Worm (Caenorhabditis elegans) whole organism, L1 larva: ENCODE data around the gene C53D6.10.

Source experiments
- C04F5.9 ChIP-seq: sonication (generic microtip); optimal IDR thresholded peaks from 2 replicates; lab custom pipeline; 2016; ENCODE audit warnings: missing genetic modification characterization, missing compliant biosample characterization
- C16A3.4 ChIP-seq: fragments of 150-350 bp; optimal IDR thresholded peaks from 2 replicates; lab custom pipeline; 2014; ENCODE audit warnings: missing biosample characterization, missing genetic modification characterization
- F16B12.6 ChIP-seq: fragments of 150-350 bp; optimal IDR thresholded peaks from 2 replicates; lab custom pipeline; 2014; ENCODE audit warnings: missing biosample characterization, missing genetic modification characterization
- aha-1 ChIP-seq: fragments of 150-350 bp; optimal IDR thresholded peaks from 2 replicates; lab custom pipeline; 2014; ENCODE audit warnings: missing biosample characterization, missing genetic modification characterization
- blmp-1 ChIP-seq: fragments of 150-350 bp; optimal IDR thresholded peaks from 2 replicates; lab custom pipeline; 2014; ENCODE audit warnings: missing biosample characterization, missing genetic modification characterization
- ceh-63 ChIP-seq: fragments of 200-800 bp; sonication (Bioruptor generic); optimal IDR thresholded peaks from 2 replicates; lab custom pipeline; 2018; ENCODE audit warnings: mild to moderate bottlenecking, missing genetic modification characterization, missing compliant biosample characterization
- ceh-8 ChIP-seq: fragments of 200-800 bp; sonication (Bioruptor generic); optimal IDR thresholded peaks from 2 replicates; lab custom pipeline; 2018; ENCODE audit warnings: mild to moderate bottlenecking, missing genetic modification characterization, moderate library complexity, missing compliant biosample characterization
- ceh-88 ChIP-seq: fragments of 200-800 bp; sonication (Bioruptor generic); IDR thresholded peaks from 2 replicates; pipeline ENCODE4 v1.3.6; 2022; ENCODE audit warnings: missing genetic modification characterization, missing compliant biosample characterization
- dpl-1 ChIP-seq, 3 experiments: fragments of 150-350 bp in 2 of 3; sonication (generic microtip) in 1 of 3; optimal IDR thresholded peaks; 2 replicates each; lab custom pipeline; 2014 to 2017; ENCODE audit warnings: missing biosample characterization in 3 of 3, missing genetic modification characterization in 3 of 3, missing genetic modification reagents in 3 of 3
- dsc-1 ChIP-seq: sonication (generic microtip); optimal IDR thresholded peaks from 2 replicates; lab custom pipeline; 2016; ENCODE audit warnings: mild to moderate bottlenecking, missing genetic modification characterization, missing compliant biosample characterization
- efl-1 ChIP-seq, 4 experiments: fragments of 150-350 bp; optimal IDR thresholded peaks in 3 of 4; peaks in 1 of 4; 1 replicate in 1 of 4; 2 replicates in 3 of 4; lab custom pipeline; 2014; ENCODE audit warnings: missing biosample characterization in 2 of 4, missing genetic modification characterization in 2 of 4, missing genetic modification reagents in 2 of 4
- egl-13 ChIP-seq: sonication (generic microtip); optimal IDR thresholded peaks from 2 replicates; lab custom pipeline; 2016; ENCODE audit warnings: missing genotype, missing genetic modification reagents, missing genetic modification characterization, missing compliant biosample characterization
- egl-27 ChIP-seq, 2 experiments: fragments of 150-350 bp in 1 of 2; sonication (generic microtip); optimal IDR thresholded peaks; 3 replicates each; lab custom pipeline; 2017 to 2018; ENCODE audit warnings: missing biosample characterization in 2 of 2, missing genetic modification characterization in 2 of 2, missing genetic modification reagents in 2 of 2
- grh-1 ChIP-seq: fragments of 200-800 bp; sonication (Bioruptor generic); IDR thresholded peaks from 2 replicates; pipeline ENCODE4 v1.3.6; 2022; ENCODE audit warnings: missing genetic modification reagents, missing genetic modification characterization, missing compliant biosample characterization
- lin-35 ChIP-seq, 2 experiments: fragments of 150-350 bp; optimal IDR thresholded peaks; 2 replicates each; lab custom pipeline; 2014; ENCODE audit warnings: missing biosample characterization in 2 of 2, missing genetic modification characterization in 2 of 2, missing genetic modification reagents in 2 of 2
- lsy-2 ChIP-seq, 2 experiments: fragments of 150-350 bp; optimal IDR thresholded peaks; 2 replicates each; lab custom pipeline; 2014; ENCODE audit warnings: missing biosample characterization in 2 of 2, missing genetic modification characterization in 2 of 2
- mdl-1 ChIP-seq, 2 experiments: fragments of 150-350 bp; optimal IDR thresholded peaks; 2 replicates each; lab custom pipeline; 2014 to 2017; ENCODE audit warnings: missing biosample characterization in 2 of 2, missing genetic modification characterization in 2 of 2, inconsistent platforms in 1 of 2
- mef-2 ChIP-seq: fragments of 150-350 bp; optimal IDR thresholded peaks from 2 replicates; lab custom pipeline; 2014; ENCODE audit warnings: missing biosample characterization, missing genetic modification characterization
- mep-1 ChIP-seq: fragments of 150-350 bp; optimal IDR thresholded peaks from 2 replicates; lab custom pipeline; 2014; ENCODE audit warnings: missing biosample characterization, missing genetic modification characterization
- nhr-12 ChIP-seq: sonication (generic microtip); optimal IDR thresholded peaks from 2 replicates; lab custom pipeline; 2017; ENCODE audit warnings: missing biosample characterization, missing genetic modification characterization
- nhr-19 ChIP-seq: fragments of 200-800 bp; sonication (Bioruptor generic); conservative IDR thresholded peaks from 2 replicates; pipeline ENCODE4 v1.3.6; 2022; ENCODE audit warnings: missing genetic modification characterization, missing compliant biosample characterization
- nhr-20 ChIP-seq: sonication (generic microtip); optimal IDR thresholded peaks from 2 replicates; lab custom pipeline; 2016; ENCODE audit warnings: mild to moderate bottlenecking, missing genetic modification characterization, missing compliant biosample characterization
- nhr-47 ChIP-seq: sonication (generic microtip); optimal IDR thresholded peaks from 2 replicates; lab custom pipeline; 2016; ENCODE audit warnings: mild to moderate bottlenecking, missing genetic modification characterization, moderate library complexity, missing compliant biosample characterization
- nhr-76 ChIP-seq: sonication (generic microtip); optimal IDR thresholded peaks from 2 replicates; lab custom pipeline; 2017; ENCODE audit warnings: missing biosample characterization, missing genetic modification characterization
- nhr-77 ChIP-seq: fragments of 150-350 bp; optimal IDR thresholded peaks from 2 replicates; lab custom pipeline; 2014; ENCODE audit warnings: missing biosample characterization, missing genetic modification characterization
- nhr-85 ChIP-seq: sonication (generic microtip); peaks from one replicate; lab custom pipeline; 2016; ENCODE audit warnings: missing genetic modification characterization, inconsistent platforms, missing compliant biosample characterization
- pqm-1 ChIP-seq: sonication (generic microtip); optimal IDR thresholded peaks from 3 replicates; lab custom pipeline; 2017; ENCODE audit warnings: missing biosample characterization, missing genetic modification characterization
- rnt-1 ChIP-seq: sonication (generic microtip); optimal IDR thresholded peaks from 2 replicates; lab custom pipeline; 2016; ENCODE audit warnings: mild to moderate bottlenecking, missing genetic modification characterization, moderate library complexity, missing compliant biosample characterization
- snu-23 ChIP-seq: sonication (generic microtip); optimal IDR thresholded peaks from 2 replicates; lab custom pipeline; 2016; ENCODE audit warnings: missing genetic modification characterization, missing compliant biosample characterization
- sox-4 ChIP-seq: sonication (generic microtip); optimal IDR thresholded peaks from 2 replicates; lab custom pipeline; 2016; ENCODE audit warnings: missing genetic modification characterization, missing compliant biosample characterization
- sptf-1 ChIP-seq: fragments of 150-350 bp; optimal IDR thresholded peaks from 2 replicates; lab custom pipeline; 2014; ENCODE audit warnings: missing biosample characterization, missing genetic modification characterization
- sup-37 ChIP-seq: fragments of 200-800 bp; sonication (Bioruptor generic); optimal IDR thresholded peaks from 2 replicates; lab custom pipeline; 2018; ENCODE audit warnings: mild to moderate bottlenecking, missing genetic modification characterization, missing compliant biosample characterization
- swsn-7 ChIP-seq: sonication (generic microtip); optimal IDR thresholded peaks from 2 replicates; lab custom pipeline; 2016; ENCODE audit warnings: missing genetic modification characterization, missing compliant biosample characterization
- unc-130 ChIP-seq: fragments of 150-350 bp; optimal IDR thresholded peaks from 2 replicates; lab custom pipeline; 2017; ENCODE audit warnings: missing biosample characterization, missing genetic modification characterization, inconsistent platforms
- unc-86 ChIP-seq: sonication (generic microtip); optimal IDR thresholded peaks from 2 replicates; lab custom pipeline; 2016; ENCODE audit warnings: missing genetic modification characterization, missing compliant biosample characterization
- xbp-1 ChIP-seq: sonication (generic microtip); optimal IDR thresholded peaks from 2 replicates; lab custom pipeline; 2016; ENCODE audit warnings: missing genetic modification characterization, missing compliant biosample characterization
- zag-1 ChIP-seq: fragments of 150-350 bp; optimal IDR thresholded peaks from 2 replicates; lab custom pipeline; 2014; ENCODE audit warnings: missing biosample characterization, missing genetic modification characterization

C53D6.10 gene

ce11 chrIV:9040393-9040792, 6.2 kb upstream of the C53D6.10 start, which contains the start of gene Y73F4A.3:
Y73F4A.3 (minus strand) TSS chrIV:9040493.
- TF ChIP-seq ceh-88 (GFP tag; lab: Robert Waterston, UW) = no peak
- no peak for TF ChIP-seq unc-130
- no peak for TF ChIP-seq C16A3.4 (tag; lab: Kevin White, UChicago)
- no peak for TF ChIP-seq snu-23 (GFP tag; lab: Kevin White, UChicago)
- TF ChIP-seq nhr-20 (tag; lab: Kevin White, UChicago) = no peak
- no peak for TF ChIP-seq sox-4 (tag; lab: Kevin White, UChicago)
- TF ChIP-seq ceh-63 (GFP tag; lab: Kevin White, UChicago) = no peak
- no peak for TF ChIP-seq aha-1 (tag; lab: Kevin White, UChicago)
- TF ChIP-seq zag-1 = no peak
- TF ChIP-seq swsn-7 (tag; lab: Kevin White, UChicago) = no peak
- no peak for TF ChIP-seq C04F5.9
- no peak for TF ChIP-seq nhr-76 (tag; lab: Kevin White, UChicago)
- TF ChIP-seq sptf-1 (tag; lab: Kevin White, UChicago) = no peak
- TF ChIP-seq nhr-19 (GFP tag; lab: Robert Waterston, UW) = no peak

- no peak for TF ChIP-seq nhr-85 (tag; lab: Kevin White, UChicago)
- TF ChIP-seq mef-2 (tag; lab: Kevin White, UChicago) = no peak
- no peak for TF ChIP-seq unc-86 (tag; lab: Kevin White, UChicago)
- TF ChIP-seq dpl-1 (GFP tag; optimal IDR thresholded peaks at IDR 0.05; lab: Kevin White, UChicago) = no peak
- no peak for TF ChIP-seq xbp-1 (tag; lab: Kevin White, UChicago)
- TF ChIP-seq dsc-1 (tag; lab: Kevin White, UChicago) = no peak
- TF ChIP-seq sup-37 (GFP tag; lab: Kevin White, UChicago) = no peak
- no peak for TF ChIP-seq grh-1 (GFP tag; lab: Robert Waterston, UW)
- TF ChIP-seq C16A3.4 (tag; lab: Kevin White, UChicago) = no peak
- TF ChIP-seq lin-35 (GFP tag; optimal IDR thresholded peaks at IDR 0.05; lab: Kevin White, UChicago) = no peak
- no peak for TF ChIP-seq lsy-2 (tag; optimal IDR thresholded peaks at IDR 0.05; lab: Kevin White, UChicago)
- no peak for TF ChIP-seq sox-4 (tag; lab: Kevin White, UChicago)
- TF ChIP-seq zag-1 = no peak
- no peak for TF ChIP-seq egl-27 (tag; optimal IDR thresholded peaks at IDR 0.05; lab: Kevin White, UChicago)
- TF ChIP-seq unc-130 = no peak
- TF ChIP-seq nhr-47 (tag; lab: Kevin White, UChicago) = no peak
- TF ChIP-seq mdl-1 (tag; optimal IDR thresholded peaks at IDR 0.05; lab: Kevin White, UChicago) = no peak
- TF ChIP-seq aha-1 (tag; lab: Kevin White, UChicago) = no peak
- no peak for TF ChIP-seq pqm-1
- TF ChIP-seq, all 84 proteins: peak for 0
Observed at ce11 chrIV:9037063-9037462, 2.8 kb upstream of the C53D6.10 start, which contains the start of gene C53D6.7. C53D6.7 (minus strand) TSS chrIV:9037163.

DNA sequence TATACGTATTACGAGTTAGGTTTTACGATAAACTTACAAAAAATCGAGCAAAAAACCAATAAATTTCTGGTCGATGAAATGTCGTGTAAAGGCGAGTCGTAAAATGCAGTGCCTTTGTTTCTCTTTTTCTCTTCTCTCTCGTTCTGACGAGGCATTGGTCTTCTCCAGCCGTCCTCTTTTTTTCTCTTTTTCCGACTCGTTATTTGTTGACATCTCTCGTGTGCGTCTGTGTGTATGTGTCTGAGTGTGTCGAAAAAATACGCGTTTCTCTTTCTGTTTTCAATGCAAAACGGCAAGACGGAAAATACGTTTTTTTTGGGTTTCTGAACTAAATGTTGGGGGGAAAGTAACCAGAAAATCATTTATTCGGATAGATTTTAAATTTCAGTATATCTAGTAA, 1.7 kb downstream of the C53D6.10 start, which contains the start of gene C53D6.6:
C53D6.6 (minus strand) TSS at position 118 of the 400 bp plus-strand sequence.
- TF ChIP-seq nhr-12 (tag; lab: Kevin White, UChicago) (no peak), blmp-1 (tag; lab: Kevin White, UChicago) (peak; percentile 71), efl-1 (optimal IDR thresholded peaks at IDR 0.05; lab: Kevin White, UChicago) (peak; percentile 5 to 17), efl-1 (GFP tag; optimal IDR thresholded peaks at IDR 0.05 in 1 of 2; lab: Kevin White, UChicago) (no peak), mep-1 (peak; percentile 50), dpl-1 (GFP tag; optimal IDR thresholded peaks at IDR 0.05; lab: Kevin White, UChicago) (peak in 1 of 3 experiments; percentile 2), F16B12.6 (tag; lab: Kevin White, UChicago) (peak; percentile 4), nhr-76 (tag; lab: Kevin White, UChicago) (no peak)

DNA sequence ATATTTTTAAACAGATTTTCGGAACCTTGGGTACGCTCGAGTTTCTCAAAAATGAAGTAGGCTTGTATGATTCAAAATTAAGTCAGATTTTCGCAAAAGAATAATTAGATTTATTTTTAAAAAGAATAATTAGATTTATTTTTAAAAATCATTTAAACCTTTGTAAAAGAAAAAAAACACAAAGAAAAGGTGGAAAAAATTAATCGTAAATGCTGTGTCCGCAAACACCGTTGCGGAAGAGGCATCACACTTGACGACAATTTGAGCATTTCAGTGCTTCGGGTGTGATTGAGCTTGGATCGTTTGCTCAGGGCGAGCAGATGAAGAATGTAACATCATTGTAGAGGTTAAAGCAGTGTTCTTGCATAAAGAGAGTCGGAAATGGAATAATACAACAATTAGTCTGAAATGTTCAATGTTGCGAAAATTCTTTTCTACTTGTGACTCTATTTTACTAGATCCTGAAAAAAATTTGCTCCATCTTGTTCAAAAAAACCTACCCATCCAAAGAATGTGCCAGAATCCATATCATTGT, 12.9 kb downstream of the C53D6.10 start:
- TF ChIP-seq ceh-8 (GFP tag; lab: Kevin White, UChicago) (no peak), rnt-1 (tag; lab: Kevin White, UChicago) (peak; percentile 24), nhr-77 (tag; lab: Kevin White, UChicago) (no peak), nhr-85 (tag; lab: Kevin White, UChicago) (peak; percentile 66), dpl-1 (GFP tag; optimal IDR thresholded peaks at IDR 0.05; lab: Kevin White, UChicago) (peak in 2 of 3 experiments; percentile 16 to 49), mep-1 (peak; percentile 61), efl-1 (optimal IDR thresholded peaks at IDR 0.05; lab: Kevin White, UChicago) (peak; percentile 40 to 51), efl-1 (GFP tag; optimal IDR thresholded peaks at IDR 0.05 in 1 of 2; lab: Kevin White, UChicago) (peak; percentile 44 to 58), unc-86 (tag; lab: Kevin White, UChicago) (no peak), xbp-1 (tag; lab: Kevin White, UChicago) (peak; percentile 3), egl-13 (tag; lab: Kevin White, UChicago) (no peak), F16B12.6 (tag; lab: Kevin White, UChicago) (peak; percentile 85), swsn-7 (tag; lab: Kevin White, UChicago) (peak; percentile 10), lin-35 (GFP tag; optimal IDR thresholded peaks at IDR 0.05; lab: Kevin White, UChicago) (peak in 1 of 2 experiments; percentile 3)
